Worm (Caenorhabditis elegans) whole organism, early embryonic: ENCODE data around the gene C53B7.6.

Source experiments
- B0310.2 ChIP-seq: sonication (generic microtip); optimal IDR thresholded peaks from 2 replicates; lab custom pipeline; 2016; ENCODE audit warnings: mild to moderate bottlenecking, missing genetic modification characterization, missing compliant biosample characterization
- F13C5.2 ChIP-seq: sonication (generic microtip); optimal IDR thresholded peaks from 2 replicates; lab custom pipeline; 2017; ENCODE audit warnings: mild to moderate bottlenecking, missing genetic modification characterization, inconsistent platforms, missing compliant biosample characterization
- aly-1 ChIP-seq: sonication (generic microtip); optimal IDR thresholded peaks from 2 replicates; lab custom pipeline; 2016; ENCODE audit warnings: missing genetic modification characterization, missing compliant biosample characterization
- ama-1 ChIP-seq: fragments of 150-350 bp; optimal IDR thresholded peaks from 2 replicates; lab custom pipeline; 2014
- ceh-13 ChIP-seq: fragments of 200-800 bp; sonication (Bioruptor generic); optimal IDR thresholded peaks from 2 replicates; lab custom pipeline; 2018; ENCODE audit warnings: mild to moderate bottlenecking, missing genetic modification characterization, missing compliant biosample characterization
- ceh-36 ChIP-seq: sonication (generic microtip); optimal IDR thresholded peaks from 2 replicates; lab custom pipeline; 2016; ENCODE audit warnings: missing genetic modification characterization, inconsistent platforms, missing compliant biosample characterization
- ets-7 ChIP-seq: sonication (generic microtip); optimal IDR thresholded peaks from 2 replicates; lab custom pipeline; 2016; ENCODE audit warnings: missing genotype, missing genetic modification characterization, missing compliant biosample characterization
- flt-1 ChIP-seq: fragments of 200-800 bp; sonication (Bioruptor generic); IDR thresholded peaks from 2 replicates; pipeline ENCODE4 v1.3.6; 2022; ENCODE audit warnings: missing genetic modification characterization, missing compliant biosample characterization
- hmbx-1 ChIP-seq: sonication (generic microtip); optimal IDR thresholded peaks from 2 replicates; lab custom pipeline; 2016; ENCODE audit warnings: mild to moderate bottlenecking, missing genetic modification characterization, missing compliant biosample characterization
- hmg-4 ChIP-seq: fragments of 200-800 bp; sonication (Bioruptor generic); optimal IDR thresholded peaks from 2 replicates; lab custom pipeline; 2018; ENCODE audit warnings: mild to moderate bottlenecking, missing genetic modification characterization, missing compliant biosample characterization
- hnd-1 ChIP-seq: sonication (generic microtip); optimal IDR thresholded peaks from 2 replicates; lab custom pipeline; 2016; ENCODE audit warnings: missing genetic modification characterization, missing compliant biosample characterization
- pes-1 ChIP-seq: fragments of 200-800 bp; sonication (Bioruptor generic); IDR thresholded peaks from 2 replicates; pipeline ENCODE4 v1.3.6; 2022; ENCODE audit warnings: missing genetic modification reagents, missing genetic modification characterization, missing compliant biosample characterization
- scrt-1 ChIP-seq: fragments of 200-800 bp; sonication (Bioruptor generic); IDR thresholded peaks from 2 replicates; pipeline ENCODE4 v1.3.6; 2022; ENCODE audit warnings: missing genetic modification characterization, missing compliant biosample characterization
- sea-1 ChIP-seq: fragments of 200-800 bp; sonication (Bioruptor generic); conservative IDR thresholded peaks from 2 replicates; pipeline ENCODE4 v1.3.6; 2022; ENCODE audit warnings: missing genetic modification characterization, missing compliant biosample characterization
- tbx-11 ChIP-seq: fragments of 200-800 bp; sonication (Bioruptor generic); IDR thresholded peaks from 2 replicates; pipeline ENCODE4 v1.3.6; 2022; ENCODE audit warnings: missing genetic modification characterization, missing compliant biosample characterization
- tbx-37 ChIP-seq: fragments of 200-800 bp; sonication (Bioruptor generic); conservative IDR thresholded peaks from 2 replicates; pipeline ENCODE4 v1.3.6; 2022; ENCODE audit warnings: missing genetic modification reagents, missing genetic modification characterization, missing compliant biosample characterization
- tra-4 ChIP-seq: sonication (generic microtip); optimal IDR thresholded peaks from 2 replicates; lab custom pipeline; 2017; ENCODE audit warnings: missing genetic modification characterization, missing compliant biosample characterization

C53B7.6 gene

ce11 chrX:6863032-6863431 lies 5.5 kb downstream of the C53B7.6 start, which contains the start of gene nep-4:
Gene nep-4, minus strand, starts transcription at chrX:6863424.
- TF ChIP-seq ets-7 (tag; lab: Kevin White, UChicago), result no peak
- TF ChIP-seq hmbx-1 (tag; lab: Kevin White, UChicago), result no peak
- TF ChIP-seq hmg-4 (GFP tag; lab: Kevin White, UChicago), result no peak
- no peak for TF ChIP-seq aly-1 (tag; lab: Kevin White, UChicago)
- no peak for TF ChIP-seq ceh-36 (tag; lab: Kevin White, UChicago)
- TF ChIP-seq tbx-37 (GFP tag; lab: Robert Waterston, UW), result no peak
- no peak for TF ChIP-seq hnd-1

ce11 chrX:6861564-6861963 lies 7.0 kb downstream of the C53B7.6 start:
- TF ChIP-seq pes-1 (GFP tag; lab: Robert Waterston, UW) (no peak), ets-7 (tag; lab: Kevin White, UChicago) (no peak), hmg-4 (GFP tag; lab: Kevin White, UChicago) (no peak)

DNA sequence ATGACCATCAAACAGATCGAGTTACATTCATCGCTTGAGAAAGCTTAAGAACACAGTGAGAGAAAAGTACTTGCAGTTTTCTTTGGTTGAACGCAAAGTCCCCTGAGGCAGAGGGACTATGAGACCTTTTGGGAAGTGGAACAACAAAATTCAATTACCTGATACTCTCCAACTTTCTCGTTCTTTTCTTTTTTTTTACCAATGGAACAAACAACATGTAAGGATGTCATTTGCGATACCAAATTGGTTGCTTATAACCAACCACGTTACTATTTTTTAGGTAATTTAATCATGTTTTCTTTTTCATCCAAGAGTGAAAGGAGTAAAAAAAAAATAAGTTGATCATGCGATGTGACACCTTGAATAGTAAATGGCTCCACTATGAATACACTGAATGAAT lies 11.8 kb downstream of the C53B7.6 start:
- no peak for TF ChIP-seq ama-1 (lab: Kevin White, UChicago)

- TF ChIP-seq aly-1 (tag; lab: Kevin White, UChicago) (no peak), ama-1 (lab: Kevin White, UChicago) (no peak), pes-1 (GFP tag; lab: Robert Waterston, UW) (no peak), B0310.2 (tag; lab: Kevin White, UChicago) (no peak), tbx-11 (GFP tag; lab: Robert Waterston, UW) (no peak), F13C5.2 (tag; lab: Kevin White, UChicago) (no peak), tra-4 (tag; lab: Kevin White, UChicago) (no peak), sea-1 (GFP tag; lab: Robert Waterston, UW) (no peak), ceh-36 (tag; lab: Kevin White, UChicago) (no peak), flt-1 (GFP tag; lab: Robert Waterston, UW) (no peak), ets-7 (tag; lab: Kevin White, UChicago) (no peak), ceh-13 (no peak), hmg-4 (GFP tag; lab: Kevin White, UChicago) (no peak), scrt-1 (GFP tag; lab: Robert Waterston, UW) (no peak), hmbx-1 (tag; lab: Kevin White, UChicago) (no peak)
Observed at ce11 chrX:6853318-6853717, 15.3 kb downstream of the C53B7.6 start, which contains the start of gene rig-3. Gene rig-3, plus strand, starts transcription at chrX:6853618.

DNA sequence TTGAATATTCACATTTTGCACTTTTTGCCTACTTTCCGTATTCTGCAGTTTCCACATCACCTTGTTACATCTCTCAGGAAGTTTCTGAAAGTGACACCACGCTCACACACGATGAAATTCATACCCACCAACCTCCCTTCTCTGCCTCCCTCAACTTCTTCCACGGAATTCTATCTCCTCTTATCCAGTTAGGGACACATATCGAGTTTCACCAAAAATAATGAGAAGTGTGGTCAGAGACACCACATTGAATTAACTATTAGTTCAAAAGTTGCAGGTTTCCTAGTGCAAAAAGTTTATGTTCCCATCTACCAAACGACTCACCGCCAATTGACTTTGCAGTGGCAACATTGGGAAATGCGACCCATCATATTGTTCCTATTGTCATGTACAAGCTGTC lies 18.2 kb downstream of the C53B7.6 start:
- TF ChIP-seq ceh-36 (tag; lab: Kevin White, UChicago), result no peak
- TF ChIP-seq tbx-11 (GFP tag; lab: Robert Waterston, UW), result no peak
- no peak for TF ChIP-seq flt-1 (GFP tag; lab: Robert Waterston, UW)
- TF ChIP-seq B0310.2 (tag; lab: Kevin White, UChicago), result no peak
- TF ChIP-seq ceh-13, result no peak
- no peak for TF ChIP-seq ama-1 (lab: Kevin White, UChicago)
- no peak for TF ChIP-seq tbx-37 (GFP tag; lab: Robert Waterston, UW)
- TF ChIP-seq tra-4 (tag; lab: Kevin White, UChicago), result no peak
- no peak for TF ChIP-seq aly-1 (tag; lab: Kevin White, UChicago)

DNA sequence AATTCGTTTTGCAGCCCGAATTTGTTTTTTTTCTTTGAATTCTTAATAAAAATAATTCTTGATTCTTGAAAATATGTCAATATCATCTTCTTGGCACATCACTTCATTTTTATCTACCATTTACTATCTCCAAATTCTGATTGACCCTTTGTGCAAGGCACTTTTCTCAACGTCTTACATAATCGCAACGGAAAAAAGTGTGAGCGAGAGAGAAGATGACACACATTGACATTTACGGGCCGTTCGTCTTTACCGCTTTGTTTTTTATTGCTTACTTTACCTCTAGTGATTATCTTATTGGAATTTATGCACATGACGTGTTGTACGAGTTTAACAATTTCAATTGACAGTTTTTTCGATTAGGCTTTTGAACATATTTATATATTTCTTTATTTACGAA lies 20.0 kb downstream of the C53B7.6 start:
- TF ChIP-seq aly-1 (tag; lab: Kevin White, UChicago), result no peak
- TF ChIP-seq pes-1 (GFP tag; lab: Robert Waterston, UW), result no peak
- no peak for TF ChIP-seq tra-4 (tag; lab: Kevin White, UChicago)
- TF ChIP-seq scrt-1 (GFP tag; lab: Robert Waterston, UW), result no peak
- TF ChIP-seq sea-1 (GFP tag; lab: Robert Waterston, UW), result no peak
- TF ChIP-seq flt-1 (GFP tag; lab: Robert Waterston, UW), result no peak
- TF ChIP-seq ceh-13, result no peak
- TF ChIP-seq hnd-1, result no peak
- no peak for TF ChIP-seq ceh-36 (tag; lab: Kevin White, UChicago)
- no peak for TF ChIP-seq ama-1 (lab: Kevin White, UChicago)
- TF ChIP-seq tbx-37 (GFP tag; lab: Robert Waterston, UW), result no peak
- TF ChIP-seq hmbx-1 (tag; lab: Kevin White, UChicago), result no peak
- TF ChIP-seq B0310.2 (tag; lab: Kevin White, UChicago), result no peak
- TF ChIP-seq ets-7 (tag; lab: Kevin White, UChicago), result no peak
- no peak for TF ChIP-seq hmg-4 (GFP tag; lab: Kevin White, UChicago)

- TF ChIP-seq scrt-1 (GFP tag; lab: Robert Waterston, UW), result no peak
- no peak for TF ChIP-seq ceh-36 (tag; lab: Kevin White, UChicago)
- no peak for TF ChIP-seq ama-1 (lab: Kevin White, UChicago)
- no peak for TF ChIP-seq F13C5.2 (tag; lab: Kevin White, UChicago)
- no peak for TF ChIP-seq tra-4 (tag; lab: Kevin White, UChicago)
- no peak for TF ChIP-seq ceh-13
Observed at ce11 chrX:6845934-6846333, 22.6 kb downstream of the C53B7.6 start, which contains the start of gene C53B7.2. Gene C53B7.2, plus strand, starts transcription at chrX:6846234.

DNA sequence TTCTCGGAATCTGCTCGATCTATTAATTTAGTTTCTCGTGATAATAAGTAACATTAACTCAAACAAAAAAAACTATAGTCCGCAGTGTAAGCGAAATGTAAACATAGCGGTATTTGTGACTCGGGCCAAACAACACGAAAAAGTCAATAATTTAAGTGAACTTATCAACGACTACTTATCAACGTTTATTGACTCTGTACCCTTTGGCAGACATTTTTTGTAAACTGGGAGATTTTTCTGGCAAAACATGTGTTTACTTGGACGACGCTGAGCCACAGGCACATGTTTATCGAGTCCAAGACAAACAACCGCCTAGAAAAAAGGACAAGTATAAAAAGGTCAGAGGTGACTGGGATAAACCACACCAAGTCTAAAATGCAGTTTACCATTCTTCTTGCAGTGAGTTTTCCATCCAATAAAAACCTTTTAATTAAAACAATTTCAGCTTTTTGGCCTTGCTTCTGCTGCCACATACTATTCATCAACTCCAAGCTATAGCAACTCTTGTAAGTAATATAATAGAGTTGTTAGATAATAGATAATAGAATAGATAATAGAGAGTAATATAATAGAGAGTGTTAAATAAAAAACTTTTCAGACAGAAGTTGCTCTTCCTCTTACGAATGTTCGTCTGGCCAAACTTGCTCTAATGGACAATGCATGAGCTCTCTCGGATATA lies 24.0 kb downstream of the C53B7.6 start, which contains the start of gene C53B7.3:
C53B7.3 (plus strand) TSS at position 362 of the 679 bp plus-strand sequence.
- no peak for TF ChIP-seq aly-1 (tag; lab: Kevin White, UChicago)
- no peak for TF ChIP-seq sea-1 (GFP tag; lab: Robert Waterston, UW)
- no peak for TF ChIP-seq flt-1 (GFP tag; lab: Robert Waterston, UW)
- TF ChIP-seq hnd-1, result no peak
- TF ChIP-seq tbx-11 (GFP tag; lab: Robert Waterston, UW), result no peak
- TF ChIP-seq ama-1 (lab: Kevin White, UChicago), result no peak
- no peak for TF ChIP-seq tbx-37 (GFP tag; lab: Robert Waterston, UW)
- TF ChIP-seq pes-1 (GFP tag; lab: Robert Waterston, UW), result no peak
- no peak for TF ChIP-seq hmbx-1 (tag; lab: Kevin White, UChicago)
- no peak for TF ChIP-seq F13C5.2 (tag; lab: Kevin White, UChicago)
- no peak for TF ChIP-seq ets-7 (tag; lab: Kevin White, UChicago)
